Fruit fly (Drosophila melanogaster) whole organism: ENCODE measurements around the gene Serinc.

ENCODE experiments used
- Dll ChIP-seq: fragments of >200 bp; optimal IDR thresholded peaks from 2 replicates; lab custom pipeline; 2017
- usp ChIP-seq: fragments of >200 bp; optimal IDR thresholded peaks from 2 replicates; lab custom pipeline; 2017; ENCODE audit warnings: missing biosample characterization, missing genetic modification characterization, mixed read lengths

DNA sequence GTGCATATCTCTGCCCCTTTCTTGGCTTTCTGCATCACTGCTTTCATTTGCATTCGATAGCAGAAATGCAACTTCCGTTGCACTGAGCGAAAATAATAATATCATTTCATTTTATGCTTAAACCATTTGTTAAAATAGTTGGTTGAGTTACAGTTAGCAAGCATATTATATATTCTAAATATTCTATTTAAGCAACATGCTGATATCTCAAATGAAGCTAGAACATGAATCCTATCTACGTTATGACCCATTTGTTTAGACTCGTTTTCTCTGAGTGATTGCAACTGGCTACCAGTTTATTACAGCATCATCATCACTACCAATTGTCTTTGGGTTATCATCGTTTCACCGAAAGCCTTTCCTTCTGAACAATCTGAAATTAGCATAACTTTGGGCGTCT lies 30.1 kb downstream of the Serinc start:
- TF ChIP-seq Dll (lab: Kevin White, UChicago) = no peak
- no peak for TF ChIP-seq usp (GFP tag; lab: Kevin White, UChicago)
